Fruit fly (Drosophila melanogaster): ENCODE data around the gene Cpr72Ec.
A peak's percentile ranks its signal among the peaks of the same experiment; 100 is the strongest.

The Cpr72Ec gene

dm6 chr3L:16385880-16386584 lies 18.9 kb upstream of the Cpr72Ec start, which contains the start of the genes Agpat3 and RAF2 (continued):
- no peak for TF ChIP-seq eve (GFP tag; optimal IDR thresholded peaks at IDR 0.05)
- no peak for TF ChIP-seq trh (GFP tag; optimal IDR thresholded peaks at IDR 0.05)
- TF ChIP-seq CG18476 (GFP tag; optimal IDR thresholded peaks at IDR 0.05), result peak; percentile 14
- TF ChIP-seq Sry-β (GFP tag; optimal IDR thresholded peaks at IDR 0.05), result no peak
- peak; percentile 13 for TF ChIP-seq Nf-YC (tag; optimal IDR thresholded peaks at IDR 0.05)
- TF ChIP-seq CG4617 (GFP tag; optimal IDR thresholded peaks at IDR 0.05; ENCODE audit: borderline replicate concordance), result no peak
- no peak for TF ChIP-seq Mrtf (GFP tag; IDR thresholded peaks at IDR 0.05)
- no peak for TF ChIP-seq lov (optimal IDR thresholded peaks at IDR 0.05)
- no peak for TF ChIP-seq lov (GFP tag; IDR thresholded peaks at IDR 0.05)
- no peak for TF ChIP-seq CG13296 (GFP tag; optimal IDR thresholded peaks at IDR 0.05)
- peak; percentile 43 for TF ChIP-seq NfI (GFP tag; optimal IDR thresholded peaks at IDR 0.05)
- TF ChIP-seq amos (GFP tag; IDR thresholded peaks at IDR 0.05; ENCODE audit: partially characterized antibody), result no peak
- no peak for TF ChIP-seq CG43689 (GFP tag; IDR thresholded peaks at IDR 0.05)
- no peak for TF ChIP-seq ase (GFP tag; IDR thresholded peaks at IDR 0.05)
- no peak for TF ChIP-seq Hey (tag; optimal IDR thresholded peaks at IDR 0.05)
- no peak for TF ChIP-seq her (GFP tag; optimal IDR thresholded peaks at IDR 0.05)
- TF ChIP-seq CG4282 (GFP tag; optimal IDR thresholded peaks at IDR 0.05), result no peak
- TF ChIP-seq Scr (GFP tag; IDR thresholded peaks at IDR 0.05; ENCODE audit: partially characterized antibody), result no peak
- no peak for TF ChIP-seq CG2202 (tag; optimal IDR thresholded peaks at IDR 0.05)
- peak; percentile 6 for TF ChIP-seq CG8944 (GFP tag; optimal IDR thresholded peaks at IDR 0.05)
- TF ChIP-seq inv (GFP tag; IDR thresholded peaks at IDR 0.05; ENCODE audit: partially characterized antibody), result no peak
- no peak for TF ChIP-seq CG16815 (GFP tag; optimal IDR thresholded peaks at IDR 0.05)
- no peak for TF ChIP-seq CG14050 (GFP tag; IDR thresholded peaks at IDR 0.05)
- peak; percentile 46 for TF ChIP-seq Sox102F (GFP tag; optimal IDR thresholded peaks at IDR 0.05)
- TF ChIP-seq gsb-n (tag; optimal IDR thresholded peaks at IDR 0.05), result peak; percentile 10
- peak; percentile 3 for TF ChIP-seq Sin3A (optimal IDR thresholded peaks at IDR 0.05)
- TF ChIP-seq pzg (GFP tag; optimal IDR thresholded peaks at IDR 0.05), result peak; percentile 44
- TF ChIP-seq CG6175 (GFP tag; IDR thresholded peaks at IDR 0.05), result no peak
- TF ChIP-seq sens (GFP tag), result peak; percentile 38
- TF ChIP-seq CG15696 (tag; optimal IDR thresholded peaks at IDR 0.05), result peak; percentile 11
- TF ChIP-seq Ptx1 (GFP tag; IDR thresholded peaks at IDR 0.05), result no peak; the same call in 1 of the 2 replicates
- no peak for TF ChIP-seq Spps (tag; optimal IDR thresholded peaks at IDR 0.05)
- TF ChIP-seq CG10565 (GFP tag; optimal IDR thresholded peaks at IDR 0.05), result no peak
- TF ChIP-seq lbe (GFP tag; optimal IDR thresholded peaks at IDR 0.05), result no peak
- TF ChIP-seq CG18599 (GFP tag; optimal IDR thresholded peaks at IDR 0.05), result no peak
- TF ChIP-seq z (GFP tag; IDR thresholded peaks at IDR 0.05), result no peak
- no peak for TF ChIP-seq CG7271 (tag; optimal IDR thresholded peaks at IDR 0.05)
- TF ChIP-seq dmrt11E (tag; optimal IDR thresholded peaks at IDR 0.05), result peak; percentile 39
- TF ChIP-seq CG17802 (tag; optimal IDR thresholded peaks at IDR 0.05), result no peak
- peak; percentile 31 for TF ChIP-seq D19A (tag; optimal IDR thresholded peaks at IDR 0.05)
- TF ChIP-seq CG30020 (tag; optimal IDR thresholded peaks at IDR 0.05), result peak; percentile 60
- no peak for TF ChIP-seq Dip3 (GFP tag; optimal IDR thresholded peaks at IDR 0.05)
- TF ChIP-seq Hmr (GFP tag; optimal IDR thresholded peaks at IDR 0.05), result peak; percentile 36
- TF ChIP-seq twi (tag; optimal IDR thresholded peaks at IDR 0.05), result no peak
- TF ChIP-seq BEAF-32 (GFP tag; optimal IDR thresholded peaks at IDR 0.05), result peak; percentile 37
- no peak for TF ChIP-seq CG14965 (GFP tag; optimal IDR thresholded peaks at IDR 0.05; ENCODE audit: borderline replicate concordance)
- TF ChIP-seq CG11504 (tag; optimal IDR thresholded peaks at IDR 0.05), result peak; percentile 65
- no peak for TF ChIP-seq Deaf1 (tag; optimal IDR thresholded peaks at IDR 0.05)
- TF ChIP-seq zf30C (GFP tag; optimal IDR thresholded peaks at IDR 0.05), result no peak
- TF ChIP-seq onecut (GFP tag; IDR thresholded peaks at IDR 0.05), result no peak
